Fruit fly (Drosophila melanogaster): ENCODE results near the gene CG4950.

The CG4950 gene

dm6 chr3L:16275391-16276017 is 7.5 kb upstream of the CG4950 start:
- TF ChIP-seq fru (GFP tag; optimal IDR thresholded peaks at IDR 0.05) (no peak), N (GFP tag; optimal IDR thresholded peaks at IDR 0.05) (no peak), pan (optimal IDR thresholded peaks at IDR 0.05) (no peak), woc (GFP tag; optimal IDR thresholded peaks at IDR 0.05) (no peak), psq (GFP tag; optimal IDR thresholded peaks at IDR 0.05) (no peak), Myc (optimal IDR thresholded peaks at IDR 0.05) (no peak), Dfd (GFP tag; optimal IDR thresholded peaks at IDR 0.05) (no peak), sage (GFP tag; optimal IDR thresholded peaks at IDR 0.05) (no peak), Sp1 (GFP tag; optimal IDR thresholded peaks at IDR 0.05) (no peak), foxo (GFP tag; optimal IDR thresholded peaks at IDR 0.05) (no peak)

dm6 chr3L:16272338-16272959 is 4.5 kb upstream of the CG4950 start, which contains the start of gene CG13066:
Gene CG13066 (plus strand): TSS chr3L:16272909.
- TF ChIP-seq N (GFP tag; optimal IDR thresholded peaks at IDR 0.05) (no peak), dl (GFP tag; optimal IDR thresholded peaks at IDR 0.05; ENCODE audit: insufficient read depth in 1 of 2, partially characterized antibody in 2 of 2) (no peak), tai (GFP tag; optimal IDR thresholded peaks at IDR 0.05) (no peak)

dm6 chr3L:16270802-16271332 is 2.9 kb upstream of the CG4950 start, which contains the start of the genes CG34248 and CG13067:
Gene CG34248 (minus strand): TSS chr3L:16270902.
Gene CG13067 (plus strand): TSS chr3L:16271282.
- TF ChIP-seq jim (GFP tag; optimal IDR thresholded peaks at IDR 0.05), result no peak
- TF ChIP-seq N (GFP tag; optimal IDR thresholded peaks at IDR 0.05), result no peak
- TF ChIP-seq Dfd (GFP tag; optimal IDR thresholded peaks at IDR 0.05), result no peak
- no peak for TF ChIP-seq woc (GFP tag; optimal IDR thresholded peaks at IDR 0.05)
- no peak for TF ChIP-seq Hr78 (GFP tag; optimal IDR thresholded peaks at IDR 0.05)
- no peak for TF ChIP-seq pan (optimal IDR thresholded peaks at IDR 0.05)
- TF ChIP-seq lola (GFP tag; optimal IDR thresholded peaks at IDR 0.05), result no peak

dm6 chr3L:16269092-16269491 is 1.1 kb upstream of the CG4950 start, which contains the start of gene CG13068:
Gene CG13068 (plus strand): TSS chr3L:16269392.
- TF ChIP-seq lola (GFP tag; optimal IDR thresholded peaks at IDR 0.05) (no peak), jim (GFP tag; optimal IDR thresholded peaks at IDR 0.05) (no peak), br (GFP tag; optimal IDR thresholded peaks at IDR 0.05) (no peak)

dm6 chr3L:16265000-16265399 is 3.0 kb downstream of the CG4950 start, which contains the start of the genes CG13051 and CG13069:
Gene CG13051 (minus strand): TSS chr3L:16265100.
Gene CG13069 (plus strand): TSS chr3L:16265385.
- TF ChIP-seq psq (GFP tag; optimal IDR thresholded peaks at IDR 0.05) (no peak), br (GFP tag; optimal IDR thresholded peaks at IDR 0.05) (no peak), pan (optimal IDR thresholded peaks at IDR 0.05) (no peak), Abd-B (GFP tag; optimal IDR thresholded peaks at IDR 0.05) (no peak), dmrt93B (GFP tag; optimal IDR thresholded peaks at IDR 0.05) (no peak), HLH106 (tag; optimal IDR thresholded peaks at IDR 0.05) (no peak), sv (GFP tag; optimal IDR thresholded peaks at IDR 0.05) (no peak), Hr83 (GFP tag; optimal IDR thresholded peaks at IDR 0.05; ENCODE audit: poor library complexity, severe bottlenecking) (no peak)

dm6 chr3L:16263043-16263442 is 4.9 kb downstream of the CG4950 start, which contains the start of gene CG13070:
Gene CG13070 (plus strand): TSS chr3L:16263343.
- no peak for TF ChIP-seq Dif (GFP tag; optimal IDR thresholded peaks at IDR 0.05; ENCODE audit: partially characterized antibody)
- no peak for TF ChIP-seq Vsx2 (GFP tag; optimal IDR thresholded peaks at IDR 0.05; ENCODE audit: partially characterized antibody)
- TF ChIP-seq pan (optimal IDR thresholded peaks at IDR 0.05), result no peak
- TF ChIP-seq GATAd (GFP tag; optimal IDR thresholded peaks at IDR 0.05), result no peak
- no peak for TF ChIP-seq Jra (GFP tag; optimal IDR thresholded peaks at IDR 0.05)
- no peak for TF ChIP-seq psq (GFP tag; optimal IDR thresholded peaks at IDR 0.05)
- TF ChIP-seq sage (GFP tag; optimal IDR thresholded peaks at IDR 0.05), result no peak
- no peak for TF ChIP-seq Hnf4 (GFP tag; optimal IDR thresholded peaks at IDR 0.05)
- TF ChIP-seq dl (GFP tag; optimal IDR thresholded peaks at IDR 0.05; ENCODE audit: insufficient read depth in 1 of 2, partially characterized antibody in 2 of 2), result no peak
- no peak for TF ChIP-seq foxo (GFP tag; optimal IDR thresholded peaks at IDR 0.05)
- no peak for TF ChIP-seq Dfd (GFP tag; optimal IDR thresholded peaks at IDR 0.05)
- TF ChIP-seq br (GFP tag; optimal IDR thresholded peaks at IDR 0.05), result no peak
